Fruit fly (Drosophila melanogaster) S2 (cell line): Measurements from ENCODE around the gene CG4751.

ENCODE experiments used
- CG8478 ChIP-seq: fragments of >200 bp; optimal IDR thresholded peaks from 2 replicates; lab custom pipeline; 2018
- CTCF ChIP-seq, 2 experiments: fragments of >200 bp; optimal IDR thresholded peaks; 2 replicates each; lab custom pipeline; 2018

DNA sequence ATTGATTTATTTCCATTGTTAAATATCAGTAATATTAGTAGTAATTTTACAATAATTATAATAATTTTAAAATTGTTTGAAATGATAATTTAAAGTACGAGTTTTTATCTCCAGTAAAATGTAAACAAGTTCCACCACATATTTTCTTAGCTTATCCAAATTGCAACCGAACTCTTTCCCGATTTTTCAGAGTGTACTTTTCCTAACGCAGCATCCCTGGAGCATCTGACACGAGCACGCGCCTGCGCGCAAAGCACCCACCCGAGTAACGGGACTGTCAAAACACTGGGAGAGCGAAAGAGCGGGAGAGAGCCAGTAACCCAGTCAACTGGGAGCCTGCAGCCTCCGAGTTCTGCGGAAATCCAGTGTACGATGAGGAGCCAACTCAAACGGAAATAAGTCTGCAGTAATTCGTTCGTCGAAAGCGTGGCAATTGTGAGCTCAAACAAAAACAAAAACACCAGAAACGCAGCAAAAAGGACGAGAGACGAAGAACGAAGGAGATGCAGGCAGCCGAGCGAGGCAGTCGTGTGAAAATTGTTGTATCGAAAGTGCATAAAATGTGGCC lies 44.1 kb upstream of the CG4751 start, which contains the start of gene CG16854:
- TF ChIP-seq CG8478 (lab: Kevin White, UChicago), result no peak
- TF ChIP-seq CTCF (optimal IDR thresholded peaks at IDR 0.05; lab: Kevin White, UChicago), result no peak
